Worm (Caenorhabditis elegans) whole organism, young adult: ENCODE measurements around the gene mfsd-11.

ENCODE experiments used
- F39B2.1 ChIP-seq: fragments of 200-800 bp; sonication (Bioruptor generic); IDR thresholded peaks from 2 replicates; pipeline ENCODE4 v1.3.6; 2022; ENCODE audit warnings: missing genetic modification reagents, missing genetic modification characterization, missing compliant biosample characterization
- egl-18 ChIP-seq: fragments of 200-800 bp; sonication (Bioruptor generic); IDR thresholded peaks from 2 replicates; pipeline ENCODE4 v1.3.6; 2022; ENCODE audit warnings: missing genetic modification reagents, missing genetic modification characterization, missing compliant biosample characterization
- lsy-27 ChIP-seq: sonication (generic microtip); optimal IDR thresholded peaks from 2 replicates; lab custom pipeline; 2017; ENCODE audit warnings: missing genetic modification characterization, mild to moderate bottlenecking, missing compliant biosample characterization, antibody characterized with exemption, missing genotype, borderline replicate concordance; ENCODE audit not compliant: insufficient read depth

ce11 chrX:12164047-12164446 is 10.1 kb upstream of the mfsd-11 start:
- TF ChIP-seq lsy-27 (no peak), egl-18 (GFP tag; lab: Robert Waterston, UW) (no peak), F39B2.1 (GFP tag; lab: Robert Waterston, UW) (no peak)
